Worm (Caenorhabditis elegans) whole organism, mixed stage, embryonic: ENCODE data around the gene hsp-43.

Source experiments
- M03D4.4 ChIP-seq: sonication (generic microtip); optimal IDR thresholded peaks from 2 replicates; lab custom pipeline; 2017; ENCODE audit warnings: mild to moderate bottlenecking, missing genetic modification characterization, missing compliant biosample characterization
- bed-3 ChIP-seq: fragments of 200-800 bp; sonication (Bioruptor generic); optimal IDR thresholded peaks from 3 replicates; lab custom pipeline; 2018; ENCODE audit warnings: mild to moderate bottlenecking, missing genetic modification characterization, moderate library complexity, missing compliant biosample characterization
- blmp-1 ChIP-seq: fragments of 150-350 bp; optimal IDR thresholded peaks from 2 replicates; lab custom pipeline; 2014; ENCODE audit warnings: missing biosample characterization, missing genetic modification characterization
- ceh-39 ChIP-seq: fragments of 150-350 bp; optimal IDR thresholded peaks from 2 replicates; lab custom pipeline; 2014; ENCODE audit warnings: missing biosample characterization, missing genetic modification characterization
- ceh-43 ChIP-seq: fragments of 200-800 bp; sonication (Bioruptor generic); optimal IDR thresholded peaks from 2 replicates; lab custom pipeline; 2018; ENCODE audit warnings: mild to moderate bottlenecking, missing genetic modification characterization, moderate library complexity, missing compliant biosample characterization
- ceh-83 ChIP-seq: fragments of 200-800 bp; sonication (Bioruptor generic); optimal IDR thresholded peaks from 2 replicates; lab custom pipeline; 2018; ENCODE audit warnings: mild to moderate bottlenecking, missing genetic modification characterization, missing compliant biosample characterization
- ces-1 ChIP-seq: fragments of 150-350 bp; optimal IDR thresholded peaks from 2 replicates; lab custom pipeline; 2014; ENCODE audit warnings: missing biosample characterization, missing genetic modification reagents, missing genetic modification characterization
- cnd-1 ChIP-seq: fragments of 200-800 bp; sonication (Bioruptor generic); optimal IDR thresholded peaks from 2 replicates; lab custom pipeline; 2018; ENCODE audit warnings: mild to moderate bottlenecking, missing genetic modification characterization, missing compliant biosample characterization
- drap-1 ChIP-seq: fragments of 200-800 bp; sonication (Bioruptor generic); optimal IDR thresholded peaks from 3 replicates; lab custom pipeline; 2018; ENCODE audit warnings: mild to moderate bottlenecking, missing genetic modification characterization, missing compliant biosample characterization
- elt-1 ChIP-seq: sonication (generic microtip); optimal IDR thresholded peaks from 2 replicates; lab custom pipeline; 2017; ENCODE audit warnings: missing genetic modification characterization, mild to moderate bottlenecking, missing compliant biosample characterization, antibody characterized with exemption, moderate library complexity, borderline replicate concordance; ENCODE audit not compliant: insufficient read depth
- elt-3 ChIP-seq: fragments of 150-350 bp; optimal IDR thresholded peaks from 2 replicates; lab custom pipeline; 2014; ENCODE audit warnings: missing biosample characterization, missing genetic modification characterization
- flh-1 ChIP-seq: fragments of 200-800 bp; sonication (Bioruptor generic); optimal IDR thresholded peaks from 2 replicates; lab custom pipeline; 2018; ENCODE audit warnings: mild to moderate bottlenecking, missing genetic modification characterization, moderate library complexity, missing compliant biosample characterization
- ham-2 ChIP-seq: fragments of 200-800 bp; sonication (Bioruptor generic); optimal IDR thresholded peaks from 2 replicates; lab custom pipeline; 2018; ENCODE audit warnings: mild to moderate bottlenecking, missing genetic modification characterization, missing compliant biosample characterization
- hlh-1 ChIP-seq: fragments of 150-350 bp; optimal IDR thresholded peaks from 2 replicates; lab custom pipeline; 2014; ENCODE audit warnings: missing biosample characterization, missing genetic modification reagents, missing genetic modification characterization
- lin-13 ChIP-seq: fragments of 150-350 bp; optimal IDR thresholded peaks from 2 replicates; lab custom pipeline; 2014; ENCODE audit warnings: missing biosample characterization, missing genetic modification characterization
- lin-32 ChIP-seq: fragments of 200-800 bp; sonication (Bioruptor generic); optimal IDR thresholded peaks from 2 replicates; lab custom pipeline; 2018; ENCODE audit warnings: mild to moderate bottlenecking, missing genetic modification characterization, missing compliant biosample characterization
- lsy-2 ChIP-seq: fragments of 150-350 bp; optimal IDR thresholded peaks from 2 replicates; lab custom pipeline; 2014; ENCODE audit warnings: missing biosample characterization, missing genetic modification characterization
- mab-5 ChIP-seq: fragments of 150-350 bp; optimal IDR thresholded peaks from 2 replicates; lab custom pipeline; 2014; ENCODE audit warnings: missing biosample characterization, missing genetic modification characterization
- mep-1 ChIP-seq: fragments of 150-350 bp; optimal IDR thresholded peaks from 2 replicates; lab custom pipeline; 2017; ENCODE audit warnings: missing biosample characterization, missing genetic modification reagents, missing genetic modification characterization, inconsistent platforms
- mls-2 ChIP-seq: sonication (generic microtip); optimal IDR thresholded peaks from 2 replicates; lab custom pipeline; 2016; ENCODE audit warnings: mild to moderate bottlenecking, missing genetic modification characterization, moderate library complexity, missing compliant biosample characterization
- nhr-12 ChIP-seq: fragments of 150-350 bp; optimal IDR thresholded peaks from 2 replicates; lab custom pipeline; 2014; ENCODE audit warnings: missing biosample characterization, missing genetic modification characterization
- nhr-2 ChIP-seq: fragments of 150-350 bp; optimal IDR thresholded peaks from 2 replicates; lab custom pipeline; 2014; ENCODE audit warnings: missing biosample characterization, missing genetic modification characterization
- nhr-237 ChIP-seq: fragments of 150-350 bp; optimal IDR thresholded peaks from 2 replicates; lab custom pipeline; 2014; ENCODE audit warnings: missing biosample characterization, missing genetic modification characterization
- nhr-76 ChIP-seq: sonication (generic microtip); optimal IDR thresholded peaks from 2 replicates; lab custom pipeline; 2017; ENCODE audit warnings: missing biosample characterization, missing genetic modification characterization
- pha-4 ChIP-seq: fragments of 150-350 bp; optimal IDR thresholded peaks from 2 replicates; lab custom pipeline; 2018; ENCODE audit warnings: missing biosample characterization, missing genetic modification reagents, missing genetic modification characterization
- sem-2 ChIP-seq: fragments of 200-800 bp; sonication (Bioruptor generic); optimal IDR thresholded peaks from 2 replicates; lab custom pipeline; 2018; ENCODE audit warnings: mild to moderate bottlenecking, missing genetic modification characterization, missing compliant biosample characterization
- snpc-4 ChIP-seq: fragments of 150-350 bp; optimal IDR thresholded peaks from 2 replicates; lab custom pipeline; 2014; ENCODE audit warnings: missing biosample characterization, missing genetic modification characterization
- sptf-1 ChIP-seq: sonication (generic microtip); optimal IDR thresholded peaks from 2 replicates; lab custom pipeline; 2017; ENCODE audit warnings: mild to moderate bottlenecking, missing genetic modification characterization, moderate library complexity, missing compliant biosample characterization
- tbx-8 ChIP-seq: fragments of 200-800 bp; sonication (Bioruptor generic); optimal IDR thresholded peaks from 2 replicates; lab custom pipeline; 2018; ENCODE audit warnings: mild to moderate bottlenecking, missing genetic modification characterization, moderate library complexity, missing compliant biosample characterization
- unc-120 ChIP-seq: sonication (generic microtip); optimal IDR thresholded peaks from 2 replicates; lab custom pipeline; 2017; ENCODE audit warnings: missing genetic modification characterization, missing compliant biosample characterization; ENCODE audit not compliant: poor library complexity, severe bottlenecking
- unc-62 ChIP-seq: fragments of 150-350 bp; optimal IDR thresholded peaks from 2 replicates; lab custom pipeline; 2014; ENCODE audit warnings: missing biosample characterization, missing genetic modification reagents, missing genetic modification characterization
- zip-8 ChIP-seq: fragments of 150-350 bp; optimal IDR thresholded peaks from 2 replicates; lab custom pipeline; 2014; ENCODE audit warnings: missing biosample characterization, missing genetic modification characterization

The hsp-43 gene

ce11 chrX:6254671-6255031 is 19.3 kb upstream of the hsp-43 start:
- TF ChIP-seq blmp-1 (peak; percentile 17), flh-1 (no peak), unc-120 (tag; lab: Kevin White, UChicago) (no peak), sem-2 (no peak), ham-2 (GFP tag; lab: Kevin White, UChicago) (no peak), hlh-1 (tag; lab: Kevin White, UChicago) (no peak)

- TF ChIP-seq unc-62: peak; percentile 86
- TF ChIP-seq M03D4.4 (tag; lab: Kevin White, UChicago): no peak
- TF ChIP-seq hlh-1 (tag; lab: Kevin White, UChicago): peak; percentile 28
- peak; percentile 12 for TF ChIP-seq cnd-1 (tag; lab: Kevin White, UChicago)
- peak; percentile 75 for TF ChIP-seq zip-8 (tag; lab: Kevin White, UChicago)
- no peak for TF ChIP-seq lin-32 (GFP tag; lab: Kevin White, UChicago)
- TF ChIP-seq ham-2 (GFP tag; lab: Kevin White, UChicago): peak; percentile 24
- peak; percentile 45 for TF ChIP-seq ceh-83
- peak; percentile 45 for TF ChIP-seq unc-120 (tag; lab: Kevin White, UChicago)
- peak; percentile 8 for TF ChIP-seq mls-2 (tag; lab: Kevin White, UChicago)
- peak; percentile 21 for TF ChIP-seq lsy-2 (tag; lab: Kevin White, UChicago)
These were observed 18.7 kb upstream of the hsp-43 start for ce11 chrX:6253899-6254670.

ce11 chrX:6253566-6253898 is 18.2 kb upstream of the hsp-43 start:
- TF ChIP-seq M03D4.4 (tag; lab: Kevin White, UChicago) (no peak), pha-4 (no peak), nhr-12 (tag; lab: Kevin White, UChicago) (no peak), sptf-1 (tag; lab: Kevin White, UChicago) (no peak), cnd-1 (tag; lab: Kevin White, UChicago) (no peak), nhr-2 (no peak), hlh-1 (tag; lab: Kevin White, UChicago) (no peak), ces-1 (GFP tag; lab: Kevin White, UChicago) (no peak)
- TF ChIP-seq, all 35 proteins: peak for 0

DNA sequence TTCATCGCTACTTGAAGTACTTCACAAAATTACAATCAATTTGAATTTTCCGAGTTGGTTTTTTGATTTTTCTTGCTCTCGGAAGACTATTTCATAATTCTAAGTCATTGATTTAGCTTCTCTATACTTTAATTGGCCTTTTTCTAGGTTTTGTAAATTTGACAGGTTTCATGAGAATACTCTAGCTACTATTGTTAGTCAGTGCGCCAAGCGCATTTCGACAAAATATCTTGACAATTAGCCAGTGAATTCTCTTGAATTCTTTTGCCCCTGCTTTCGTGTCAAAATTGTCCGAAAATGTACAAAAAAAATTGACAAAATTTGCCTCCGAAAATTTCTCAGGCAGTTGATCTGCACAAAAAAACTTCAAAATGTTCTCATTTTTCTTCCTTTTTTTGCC is 17.8 kb upstream of the hsp-43 start:
- TF ChIP-seq nhr-237 (tag; lab: Kevin White, UChicago) (no peak), mep-1 (tag; lab: Kevin White, UChicago) (no peak), tbx-8 (GFP tag; lab: Kevin White, UChicago) (no peak)
- TF ChIP-seq, all 35 proteins: peak for 0

ce11 chrX:6252752-6253151 is 17.4 kb upstream of the hsp-43 start:
- TF ChIP-seq bed-3 (GFP tag; lab: Kevin White, UChicago): no peak
- no peak for TF ChIP-seq sem-2
- no peak for TF ChIP-seq lin-32 (GFP tag; lab: Kevin White, UChicago)
- no peak for TF ChIP-seq ham-2 (GFP tag; lab: Kevin White, UChicago)
- no peak for TF ChIP-seq unc-62
- TF ChIP-seq ceh-43 (GFP tag; lab: Kevin White, UChicago): no peak
- TF ChIP-seq nhr-76 (tag; lab: Kevin White, UChicago): no peak
- TF ChIP-seq hlh-1 (tag; lab: Kevin White, UChicago): no peak
- TF ChIP-seq zip-8 (tag; lab: Kevin White, UChicago): no peak
- TF ChIP-seq mep-1 (tag; lab: Kevin White, UChicago): no peak
- TF ChIP-seq elt-3 (tag; lab: Kevin White, UChicago): no peak
- TF ChIP-seq cnd-1 (tag; lab: Kevin White, UChicago): no peak
- no peak for TF ChIP-seq tbx-8 (GFP tag; lab: Kevin White, UChicago)
- no peak for TF ChIP-seq blmp-1
- TF ChIP-seq ces-1 (GFP tag; lab: Kevin White, UChicago): no peak
- TF ChIP-seq lin-13 (tag; lab: Kevin White, UChicago): no peak

- TF ChIP-seq elt-1 (tag; lab: Kevin White, UChicago) (no peak), tbx-8 (GFP tag; lab: Kevin White, UChicago) (no peak), mab-5 (tag; lab: Kevin White, UChicago) (no peak), mls-2 (tag; lab: Kevin White, UChicago) (peak; percentile 18), M03D4.4 (tag; lab: Kevin White, UChicago) (no peak), lin-32 (GFP tag; lab: Kevin White, UChicago) (no peak), unc-120 (tag; lab: Kevin White, UChicago) (peak; percentile 32), cnd-1 (tag; lab: Kevin White, UChicago) (peak; percentile 17), sem-2 (no peak), hlh-1 (tag; lab: Kevin White, UChicago) (no peak), ceh-43 (GFP tag; lab: Kevin White, UChicago) (no peak), blmp-1 (no peak), elt-3 (tag; lab: Kevin White, UChicago) (peak; percentile 48), nhr-76 (tag; lab: Kevin White, UChicago) (no peak), nhr-2 (no peak), sptf-1 (tag; lab: Kevin White, UChicago) (peak; percentile 19), snpc-4 (no peak), nhr-237 (tag; lab: Kevin White, UChicago) (no peak), ceh-39 (tag; lab: Kevin White, UChicago) (no peak), flh-1 (no peak), bed-3 (GFP tag; lab: Kevin White, UChicago) (no peak), nhr-12 (tag; lab: Kevin White, UChicago) (no peak), ham-2 (GFP tag; lab: Kevin White, UChicago) (peak; percentile 8), lin-13 (tag; lab: Kevin White, UChicago) (peak; percentile 19), drap-1 (GFP tag; lab: Kevin White, UChicago) (peak; percentile 45), lsy-2 (tag; lab: Kevin White, UChicago) (no peak)
These were observed 16.7 kb upstream of the hsp-43 start for ce11 chrX:6251947-6252617.
